Fruit fly (Drosophila melanogaster) whole organism, embryonic: Measurements from ENCODE around the gene BthD.

ENCODE experiments used
- Adf1 ChIP-seq: fragments of 200-800 bp; sonication (Bioruptor generic); IDR thresholded peaks from 2 replicates; pipeline ENCODE4 v1.3.6; 2022; ENCODE audit warnings: missing biosample characterization, missing genetic modification characterization
- Asciz ChIP-seq: fragments of 200-800 bp; sonication (Bioruptor generic); optimal IDR thresholded peaks from 2 replicates; lab custom pipeline; 2017; ENCODE audit warnings: missing biosample characterization, mild to moderate bottlenecking, missing genetic modification characterization, missing genetic modification reagents
- C15 ChIP-seq: fragments of 200-800 bp; sonication (Bioruptor generic); IDR thresholded peaks from 3 replicates; pipeline ENCODE4 v1.3.6; 2022; ENCODE audit warnings: missing biosample characterization, missing genetic modification characterization
- CG1024 ChIP-seq: fragments of 200-800 bp; sonication (Bioruptor generic); IDR thresholded peaks from 2 replicates; pipeline ENCODE4 v1.3.6; 2022; ENCODE audit warnings: missing biosample characterization, missing genetic modification characterization
- CG12391 ChIP-seq: fragments of 200-800 bp; sonication (Bioruptor generic); optimal IDR thresholded peaks from 3 replicates; lab custom pipeline; 2018; ENCODE audit warnings: missing biosample characterization, mild to moderate bottlenecking, missing genetic modification characterization, moderate library complexity
- CG2116 ChIP-seq: fragments of 200-800 bp; sonication (Bioruptor generic); optimal IDR thresholded peaks from 3 replicates; lab custom pipeline; 2018; ENCODE audit warnings: missing biosample characterization, mild to moderate bottlenecking, missing genetic modification characterization
- CG2202 ChIP-seq: fragments of 200-800 bp; sonication (Bioruptor generic); optimal IDR thresholded peaks from 2 replicates; lab custom pipeline; 2018; ENCODE audit warnings: missing biosample characterization, mild to moderate bottlenecking, missing genetic modification characterization
- CG3065 ChIP-seq: fragments of 200-800 bp; sonication (Bioruptor generic); optimal IDR thresholded peaks from 2 replicates; lab custom pipeline; 2016; ENCODE audit warnings: missing biosample characterization, missing genetic modification characterization
- CG31365 ChIP-seq: fragments of 200-800 bp; sonication (Bioruptor generic); optimal IDR thresholded peaks from 2 replicates; lab custom pipeline; 2018; ENCODE audit warnings: missing biosample characterization, mild to moderate bottlenecking, missing genetic modification characterization
- CG3163 ChIP-seq: fragments of 200-800 bp; sonication (Bioruptor generic); optimal IDR thresholded peaks from 3 replicates; lab custom pipeline; 2016; ENCODE audit warnings: missing biosample characterization, missing genetic modification characterization
- CG33213 ChIP-seq: fragments of 200-800 bp; sonication (Bioruptor generic); optimal IDR thresholded peaks from 3 replicates; lab custom pipeline; 2016; ENCODE audit warnings: missing biosample characterization, missing genetic modification characterization
- CG33557 ChIP-seq: fragments of 200-800 bp; sonication (Bioruptor generic); optimal IDR thresholded peaks from 2 replicates; lab custom pipeline; 2019; ENCODE audit warnings: missing biosample characterization, mild to moderate bottlenecking, missing genetic modification characterization, moderate library complexity
- CG4424 ChIP-seq: fragments of 200-800 bp; sonication (Bioruptor generic); optimal IDR thresholded peaks from 3 replicates; lab custom pipeline; 2016; ENCODE audit warnings: missing biosample characterization, missing genetic modification characterization
- CG5245 ChIP-seq: fragments of 200-800 bp; sonication (Bioruptor generic); optimal IDR thresholded peaks from 3 replicates; lab custom pipeline; 2016; ENCODE audit warnings: missing biosample characterization, missing genetic modification characterization
- CG6791 ChIP-seq: fragments of 200-800 bp; sonication (Bioruptor generic); IDR thresholded peaks from 3 replicates; pipeline ENCODE4 v1.3.6; 2022; ENCODE audit warnings: missing biosample characterization, missing genetic modification characterization; ENCODE audit not compliant: partially characterized antibody
- CG7357 ChIP-seq: fragments of 200-800 bp; sonication (Bioruptor generic); IDR thresholded peaks from 3 replicates; pipeline ENCODE4 v1.3.6; 2022; ENCODE audit warnings: missing biosample characterization, missing genetic modification characterization
- CG8359 ChIP-seq: fragments of 200-800 bp; sonication (Bioruptor generic); optimal IDR thresholded peaks from 2 replicates; lab custom pipeline; 2017; ENCODE audit warnings: missing biosample characterization, mild to moderate bottlenecking, missing genetic modification characterization, borderline replicate concordance
- CG8388 ChIP-seq: fragments of 200-800 bp; sonication (Bioruptor generic); optimal IDR thresholded peaks from 2 replicates; lab custom pipeline; 2019; ENCODE audit warnings: missing biosample characterization, mild to moderate bottlenecking, missing genetic modification characterization, moderate library complexity
- CrebB ChIP-seq: fragments of 200-800 bp; sonication (Bioruptor generic); optimal IDR thresholded peaks from 3 replicates; lab custom pipeline; 2018; ENCODE audit warnings: missing biosample characterization, mild to moderate bottlenecking, missing genetic modification characterization
- E2f1 ChIP-seq: fragments of 200-800 bp; sonication (Bioruptor generic); IDR thresholded peaks from 2 replicates; pipeline ENCODE4 v1.3.6; 2022; ENCODE audit warnings: missing biosample characterization, missing genetic modification characterization
- ERR ChIP-seq: fragments of 200-800 bp; sonication (Bioruptor generic); optimal IDR thresholded peaks from 2 replicates; lab custom pipeline; 2016; ENCODE audit warnings: missing biosample characterization, missing genetic modification characterization
- HLH4C ChIP-seq: fragments of 200-800 bp; sonication (Bioruptor generic); IDR thresholded peaks from 3 replicates; pipeline ENCODE4 v1.3.6; 2022; ENCODE audit warnings: missing biosample characterization, missing genetic modification characterization; ENCODE audit not compliant: partially characterized antibody
- Hr3 ChIP-seq: fragments of 200-800 bp; sonication (Bioruptor generic); optimal IDR thresholded peaks from 3 replicates; lab custom pipeline; 2016; ENCODE audit warnings: missing biosample characterization, missing genetic modification characterization
- Hr39 ChIP-seq: fragments of >200 bp; optimal IDR thresholded peaks from 2 replicates; lab custom pipeline; 2017
- Lhr ChIP-seq: fragments of 200-800 bp; sonication (Bioruptor generic); optimal IDR thresholded peaks from 3 replicates; lab custom pipeline; 2017; ENCODE audit warnings: mild to moderate bottlenecking, missing biosample characterization, missing genetic modification reagents, missing genetic modification characterization
- Lim3 ChIP-seq: fragments of 200-800 bp; sonication (Bioruptor generic); IDR thresholded peaks from 2 replicates; pipeline ENCODE4 v1.3.6; 2022; ENCODE audit warnings: missing biosample characterization, missing genetic modification characterization
- MTF-1 ChIP-seq: fragments of 200-800 bp; sonication (Bioruptor generic); optimal IDR thresholded peaks from 2 replicates; lab custom pipeline; 2018; ENCODE audit warnings: missing biosample characterization, mild to moderate bottlenecking, missing genetic modification characterization, borderline replicate concordance
- Mad ChIP-seq: fragments of 200-800 bp; sonication (Bioruptor generic); optimal IDR thresholded peaks from 2 replicates; lab custom pipeline; 2016; ENCODE audit warnings: missing biosample characterization, missing genetic modification characterization
- Nf-YA ChIP-seq: fragments of 200-800 bp; sonication (Bioruptor generic); IDR thresholded peaks from 2 replicates; pipeline ENCODE4 v1.3.6; 2022; ENCODE audit warnings: missing biosample characterization, missing genetic modification characterization
- Opbp ChIP-seq: fragments of 200-800 bp; sonication (Bioruptor generic); IDR thresholded peaks from 3 replicates; pipeline ENCODE4 v1.3.6; 2022; ENCODE audit warnings: missing biosample characterization, missing genetic modification characterization; ENCODE audit not compliant: partially characterized antibody
- Xrp1 ChIP-seq: fragments of 200-800 bp; sonication (Bioruptor generic); IDR thresholded peaks from 2 replicates; pipeline ENCODE4 v1.3.6; 2022; ENCODE audit warnings: missing biosample characterization, missing genetic modification characterization
- abd-A ChIP-seq: fragments of 200-800 bp; sonication (Bioruptor generic); optimal IDR thresholded peaks from 3 replicates; lab custom pipeline; 2019; ENCODE audit warnings: missing biosample characterization, mild to moderate bottlenecking, missing genetic modification characterization, moderate library complexity
- ara ChIP-seq: fragments of 200-800 bp; sonication (Bioruptor generic); IDR thresholded peaks from 2 replicates; pipeline ENCODE4 v1.3.6; 2022; ENCODE audit warnings: missing biosample characterization, missing genetic modification characterization
- ase ChIP-seq: fragments of 200-800 bp; sonication (Bioruptor generic); IDR thresholded peaks from 3 replicates; pipeline ENCODE4 v1.3.6; 2022; ENCODE audit warnings: missing biosample characterization, missing genetic modification characterization
- bcd ChIP-seq: fragments of 200-800 bp; sonication (Bioruptor generic); optimal IDR thresholded peaks from 2 replicates; lab custom pipeline; 2017; ENCODE audit warnings: missing biosample characterization, mild to moderate bottlenecking, missing genetic modification characterization
- cas ChIP-seq: fragments of 200-800 bp; sonication (Bioruptor generic); IDR thresholded peaks from 2 replicates; pipeline ENCODE4 v1.3.6; 2022; ENCODE audit warnings: missing biosample characterization, missing genetic modification characterization
- chm ChIP-seq: fragments of 200-800 bp; sonication (Bioruptor generic); IDR thresholded peaks from 2 replicates; pipeline ENCODE4 v1.3.6; 2022; ENCODE audit warnings: missing biosample characterization, missing genetic modification characterization
- chn ChIP-seq: fragments of 200-800 bp; sonication (Bioruptor generic); optimal IDR thresholded peaks from 2 replicates; lab custom pipeline; 2016; ENCODE audit warnings: missing biosample characterization, missing genetic modification characterization
- dpn ChIP-seq, 2 experiments: fragments of 200-800 bp; sonication (Bioruptor generic); optimal IDR thresholded peaks; 3 replicates each; lab custom pipeline; 2016; ENCODE audit warnings: missing biosample characterization in 2 of 2, missing genetic modification characterization in 2 of 2
- gfzf ChIP-seq: fragments of 200-800 bp; sonication (Bioruptor generic); optimal IDR thresholded peaks from 2 replicates; lab custom pipeline; 2016; ENCODE audit warnings: missing biosample characterization, mild to moderate bottlenecking, missing genetic modification characterization, moderate library complexity
- klu ChIP-seq: fragments of 200-800 bp; sonication (Bioruptor generic); IDR thresholded peaks from 2 replicates; pipeline ENCODE4 v1.3.6; 2022; ENCODE audit warnings: missing biosample characterization, missing genetic modification characterization
- lola ChIP-seq, 3 experiments: fragments of >200 bp in 2 of 3; fragments of 200-800 bp in 1 of 3; sonication (Bioruptor generic) in 1 of 3; optimal IDR thresholded peaks; 2 replicates each; lab custom pipeline; 2017 to 2019; ENCODE audit warnings: missing biosample characterization in 3 of 3, missing genetic modification characterization in 3 of 3, mild to moderate bottlenecking in 1 of 3, moderate library complexity in 1 of 3
- nerfin-1 ChIP-seq: fragments of 200-800 bp; sonication (Bioruptor generic); optimal IDR thresholded peaks from 3 replicates; lab custom pipeline; 2019; ENCODE audit warnings: missing biosample characterization, mild to moderate bottlenecking, missing genetic modification characterization, moderate library complexity
- org-1 ChIP-seq: fragments of 200-800 bp; sonication (Bioruptor generic); optimal IDR thresholded peaks from 2 replicates; lab custom pipeline; 2017; ENCODE audit warnings: missing biosample characterization, missing genetic modification characterization
- pb ChIP-seq: fragments of 200-800 bp; sonication (Bioruptor generic); optimal IDR thresholded peaks from 3 replicates; lab custom pipeline; 2016; ENCODE audit warnings: missing biosample characterization, missing genetic modification characterization
- phol ChIP-seq: fragments of 200-800 bp; sonication (Bioruptor generic); optimal IDR thresholded peaks from 3 replicates; lab custom pipeline; 2018; ENCODE audit warnings: missing biosample characterization, mild to moderate bottlenecking, missing genetic modification characterization, moderate library complexity
- ro ChIP-seq: fragments of 200-800 bp; sonication (Bioruptor generic); IDR thresholded peaks from 2 replicates; pipeline ENCODE4 v1.3.6; 2022; ENCODE audit warnings: missing biosample characterization, missing genetic modification characterization
- slbo ChIP-seq: fragments of 200-800 bp; sonication (Bioruptor generic); IDR thresholded peaks from 2 replicates; pipeline ENCODE4 v1.3.6; 2022; ENCODE audit warnings: missing biosample characterization, missing genetic modification characterization
- slou ChIP-seq: fragments of 200-800 bp; sonication (Bioruptor generic); optimal IDR thresholded peaks from 3 replicates; lab custom pipeline; 2016; ENCODE audit warnings: missing biosample characterization, missing genetic modification characterization
- sob ChIP-seq: fragments of 200-800 bp; sonication (Bioruptor generic); IDR thresholded peaks from 2 replicates; pipeline ENCODE4 v1.3.6; 2022; ENCODE audit warnings: missing biosample characterization, missing genetic modification characterization
- vnd ChIP-seq: fragments of 200-800 bp; sonication (Bioruptor generic); IDR thresholded peaks from 3 replicates; pipeline ENCODE4 v1.3.6; 2022; ENCODE audit warnings: missing biosample characterization, missing genetic modification characterization; ENCODE audit not compliant: partially characterized antibody

Gene BthD

DNA sequence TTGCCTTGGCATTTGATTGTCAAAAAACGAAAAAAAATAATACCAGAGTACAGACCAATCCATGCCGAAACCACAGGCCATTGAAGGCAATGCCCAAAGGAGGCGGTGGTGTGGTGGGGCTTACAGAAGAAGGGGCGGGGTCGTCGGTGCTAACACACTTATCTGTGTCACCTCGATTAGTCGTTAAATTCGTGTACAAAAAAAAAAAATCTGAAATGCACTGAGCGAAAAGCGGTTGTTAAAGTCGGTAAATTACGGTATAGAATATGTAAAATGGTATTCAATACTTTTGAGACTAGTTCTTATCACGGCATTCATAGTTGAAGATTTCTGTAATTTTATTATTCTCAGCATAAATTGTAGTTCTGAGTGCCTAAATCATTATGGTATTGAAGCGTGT is 32.0 kb downstream of the BthD start (continued):
- TF ChIP-seq CG6791 (GFP tag; lab: Robert Waterston, UW) (no peak), cas (GFP tag; lab: Robert Waterston, UW) (no peak), CG31365 (tag; lab: Kevin White, UChicago) (no peak), CG8388 (GFP tag; lab: Kevin White, UChicago) (peak; percentile 44), org-1 (GFP tag; lab: Kevin White, UChicago) (peak; percentile 8), gfzf (GFP tag; lab: Kevin White, UChicago) (no peak), CG3163 (GFP tag; lab: Kevin White, UChicago) (no peak), ERR (GFP tag; lab: Kevin White, UChicago) (no peak), CG12391 (peak; percentile 47), ro (GFP tag; lab: Robert Waterston, UW) (no peak), Opbp (GFP tag; lab: Robert Waterston, UW) (no peak), CG2116 (no peak), chm (0 out of 2 replicates have a peak, but pooled peaks have one; percentile 59), slbo (peak; percentile 60), ara (GFP tag; lab: Robert Waterston, UW) (peak; percentile 77), HLH4C (GFP tag; lab: Robert Waterston, UW) (no peak), CG33213 (peak; percentile 6), Lim3 (GFP tag; lab: Robert Waterston, UW) (0 out of 2 replicates have a peak, but pooled peaks have one; percentile 17), lola (GFP tag; optimal IDR thresholded peaks at IDR 0.05; lab: Kevin White, UChicago) (no peak), Asciz (GFP tag; lab: Kevin White, UChicago) (peak; percentile 27), CG7357 (peak; percentile 31; the same call in 1 of the 3 replicates), CG8359 (no peak), pb (GFP tag; lab: Kevin White, UChicago) (no peak), Hr39 (lab: Kevin White, UChicago) (no peak), Hr3 (GFP tag; lab: Kevin White, UChicago) (peak; percentile 35), CrebB (no peak), ase (GFP tag; lab: Robert Waterston, UW) (peak; percentile 66; the same call in 2 of the 3 replicates), CG2202 (tag; lab: Kevin White, UChicago) (no peak), chn (GFP tag; lab: Kevin White, UChicago) (peak; percentile 51), Nf-YA (GFP tag; lab: Robert Waterston, UW) (peak; percentile 52; the same call in 1 of the 2 replicates), CG5245 (GFP tag; lab: Kevin White, UChicago) (peak; percentile 57), vnd (no peak), klu (GFP tag; lab: Robert Waterston, UW) (no peak), Xrp1 (GFP tag; lab: Robert Waterston, UW) (peak; percentile 74), bcd (GFP tag; lab: Kevin White, UChicago) (peak; percentile 45), CG1024 (GFP tag; lab: Robert Waterston, UW) (peak; percentile 75), slou (no peak), phol (tag; lab: Kevin White, UChicago) (peak; percentile 63), nerfin-1 (tag; lab: Kevin White, UChicago) (no peak), C15 (no peak), abd-A (no peak), CG4424 (GFP tag; lab: Kevin White, UChicago) (peak; percentile 71), Lhr (GFP tag; lab: Kevin White, UChicago) (no peak), MTF-1 (GFP tag; lab: Kevin White, UChicago) (no peak), CG3065 (no peak), Adf1 (no peak), CG33557 (GFP tag; lab: Kevin White, UChicago) (no peak), dpn (GFP tag; optimal IDR thresholded peaks at IDR 0.05; lab: Kevin White, UChicago) (peak; percentile 39 to 49), sob (GFP tag; lab: Robert Waterston, UW) (peak; percentile 66), E2f1 (GFP tag; lab: Robert Waterston, UW) (peak; percentile 63; the same call in 1 of the 2 replicates), Mad (GFP tag; lab: Kevin White, UChicago) (no peak)
